Fruit fly (Drosophila melanogaster) whole organism, embryonic: ENCODE data around the gene Tcs3.

Experiments used
- Ada2b ChIP-seq: fragments of 200-800 bp; sonication (Bioruptor generic); IDR thresholded peaks from 2 replicates; pipeline ENCODE4 v1.3.6; 2022; ENCODE audit warnings: missing biosample characterization, missing genetic modification characterization
- Atf3 ChIP-seq: fragments of 200-800 bp; sonication (Bioruptor generic); optimal IDR thresholded peaks from 3 replicates; lab custom pipeline; 2016; ENCODE audit warnings: missing biosample characterization, missing genetic modification characterization
- Atf6 ChIP-seq: fragments of 200-800 bp; sonication (Bioruptor generic); IDR thresholded peaks from 2 replicates; pipeline ENCODE4 v1.3.6; 2022; ENCODE audit warnings: missing biosample characterization, missing genetic modification characterization
- CG10462 ChIP-seq: fragments of 200-800 bp; sonication (Bioruptor generic); optimal IDR thresholded peaks from 2 replicates; lab custom pipeline; 2016; ENCODE audit warnings: missing biosample characterization, missing genetic modification characterization
- CG10654 ChIP-seq: fragments of 200-800 bp; sonication (Bioruptor generic); optimal IDR thresholded peaks from 2 replicates; lab custom pipeline; 2016; ENCODE audit warnings: missing biosample characterization, missing genetic modification characterization
- CG11093 ChIP-seq: fragments of 200-800 bp; sonication (Bioruptor generic); IDR thresholded peaks from 3 replicates; pipeline ENCODE4 v1.3.6; 2022; ENCODE audit warnings: missing biosample characterization, missing genetic modification characterization
- CG13123 ChIP-seq: fragments of 200-800 bp; sonication (Bioruptor generic); optimal IDR thresholded peaks from 2 replicates; lab custom pipeline; 2016; ENCODE audit warnings: missing biosample characterization, missing genetic modification characterization
- CG1603 ChIP-seq: fragments of 200-800 bp; sonication (Bioruptor generic); optimal IDR thresholded peaks from 2 replicates; lab custom pipeline; 2019; ENCODE audit warnings: missing biosample characterization, mild to moderate bottlenecking, missing genetic modification characterization, moderate library complexity
- CG17568 ChIP-seq: fragments of 200-800 bp; sonication (Bioruptor generic); optimal IDR thresholded peaks from 2 replicates; lab custom pipeline; 2018; ENCODE audit warnings: missing biosample characterization, mild to moderate bottlenecking, missing genetic modification characterization, moderate library complexity
- CG3163 ChIP-seq: fragments of 200-800 bp; sonication (Bioruptor generic); optimal IDR thresholded peaks from 3 replicates; lab custom pipeline; 2016; ENCODE audit warnings: missing biosample characterization, missing genetic modification characterization
- CG33557 ChIP-seq: fragments of 200-800 bp; sonication (Bioruptor generic); optimal IDR thresholded peaks from 2 replicates; lab custom pipeline; 2019; ENCODE audit warnings: missing biosample characterization, mild to moderate bottlenecking, missing genetic modification characterization, moderate library complexity
- CG42726 ChIP-seq: fragments of 200-800 bp; sonication (Bioruptor generic); IDR thresholded peaks from 2 replicates; pipeline ENCODE4 v1.3.6; 2022; ENCODE audit warnings: missing biosample characterization, missing genetic modification characterization; ENCODE audit not compliant: partially characterized antibody
- CG4282 ChIP-seq: fragments of 200-800 bp; sonication (Bioruptor generic); optimal IDR thresholded peaks from 2 replicates; lab custom pipeline; 2016; ENCODE audit warnings: missing biosample characterization, missing genetic modification characterization
- CG6689 ChIP-seq: fragments of 200-800 bp; sonication (Bioruptor generic); IDR thresholded peaks from 2 replicates; pipeline ENCODE4 v1.3.6; 2022; ENCODE audit warnings: missing biosample characterization, missing genetic modification characterization
- CG6813 ChIP-seq: fragments of 200-800 bp; sonication (Bioruptor generic); optimal IDR thresholded peaks from 2 replicates; lab custom pipeline; 2017; ENCODE audit warnings: missing biosample characterization, missing genetic modification characterization, mild to moderate bottlenecking, moderate library complexity, missing genetic modification reagents
- CG7963 ChIP-seq: fragments of 200-800 bp; sonication (Bioruptor generic); IDR thresholded peaks from 3 replicates; pipeline ENCODE4 v1.3.6; 2022; ENCODE audit warnings: missing biosample characterization, missing genetic modification characterization; ENCODE audit not compliant: partially characterized antibody
- CG9817 ChIP-seq: fragments of 200-800 bp; sonication (Bioruptor generic); optimal IDR thresholded peaks from 2 replicates; lab custom pipeline; 2018; ENCODE audit warnings: missing biosample characterization, mild to moderate bottlenecking, missing genetic modification characterization, moderate library complexity
- CTCF ChIP-seq: fragments of 200-800 bp; sonication (Bioruptor generic); optimal IDR thresholded peaks from 2 replicates; lab custom pipeline; 2017; ENCODE audit warnings: missing biosample characterization, mild to moderate bottlenecking, missing genetic modification characterization, moderate library complexity
- Dll ChIP-seq: fragments of 200-800 bp; sonication (Bioruptor generic); IDR thresholded peaks from 4 replicates; pipeline ENCODE4 v1.3.6; 2022; ENCODE audit warnings: missing biosample characterization, missing genetic modification characterization; ENCODE audit not compliant: partially characterized antibody
- HLH3B ChIP-seq: fragments of 200-800 bp; sonication (Bioruptor generic); IDR thresholded peaks from 2 replicates; pipeline ENCODE4 v1.3.6; 2022; ENCODE audit warnings: missing biosample characterization, missing genetic modification characterization
- Hr51 ChIP-seq, 2 experiments: fragments of 200-800 bp; sonication (Bioruptor generic); optimal IDR thresholded peaks; 2 replicates in 1 of 2; 3 replicates in 1 of 2; lab custom pipeline; 2016 to 2018; ENCODE audit warnings: missing biosample characterization in 2 of 2, missing genetic modification characterization in 2 of 2, mild to moderate bottlenecking in 1 of 2, moderate library complexity in 1 of 2
- Kr ChIP-seq: fragments of 200-800 bp; sonication (Bioruptor generic); optimal IDR thresholded peaks from 2 replicates; lab custom pipeline; 2017; ENCODE audit warnings: missing biosample characterization, mild to moderate bottlenecking, missing genetic modification characterization
- Rfx ChIP-seq: fragments of 200-800 bp; sonication (Bioruptor generic); IDR thresholded peaks from 2 replicates; pipeline ENCODE4 v1.3.6; 2022; ENCODE audit warnings: missing biosample characterization, missing genetic modification characterization
- Sin3A ChIP-seq: fragments of >200 bp; optimal IDR thresholded peaks from 2 replicates; lab custom pipeline; 2018
- Sox102F ChIP-seq: fragments of 200-800 bp; sonication (Bioruptor generic); optimal IDR thresholded peaks from 2 replicates; lab custom pipeline; 2018; ENCODE audit warnings: missing biosample characterization, mild to moderate bottlenecking, missing genetic modification characterization, moderate library complexity
- Usf ChIP-seq: fragments of 200-800 bp; sonication (Bioruptor generic); optimal IDR thresholded peaks from 2 replicates; lab custom pipeline; 2017; ENCODE audit warnings: missing genotype, missing biosample characterization, missing genetic modification characterization
- ab ChIP-seq: fragments of 200-800 bp; sonication (Bioruptor generic); optimal IDR thresholded peaks from 2 replicates; lab custom pipeline; 2016; ENCODE audit warnings: missing biosample characterization, missing genetic modification characterization
- bcd ChIP-seq: fragments of 200-800 bp; sonication (Bioruptor generic); optimal IDR thresholded peaks from 2 replicates; lab custom pipeline; 2017; ENCODE audit warnings: missing biosample characterization, mild to moderate bottlenecking, missing genetic modification characterization
- chm ChIP-seq: fragments of 200-800 bp; sonication (Bioruptor generic); IDR thresholded peaks from 2 replicates; pipeline ENCODE4 v1.3.6; 2022; ENCODE audit warnings: missing biosample characterization, missing genetic modification characterization
- crp ChIP-seq, 2 experiments: fragments of 200-800 bp; sonication (Bioruptor generic); optimal IDR thresholded peaks; 2 replicates in 1 of 2; 3 replicates in 1 of 2; lab custom pipeline; 2017; ENCODE audit warnings: missing biosample characterization in 2 of 2, missing genetic modification characterization in 2 of 2, mild to moderate bottlenecking in 1 of 2, moderate library complexity in 1 of 2
- dpn ChIP-seq, 2 experiments: fragments of 200-800 bp; sonication (Bioruptor generic); optimal IDR thresholded peaks; 3 replicates each; lab custom pipeline; 2016; ENCODE audit warnings: missing biosample characterization in 2 of 2, missing genetic modification characterization in 2 of 2
- en ChIP-seq: fragments of 200-800 bp; sonication (Bioruptor generic); optimal IDR thresholded peaks from 2 replicates; lab custom pipeline; 2016; ENCODE audit warnings: missing biosample characterization, missing genetic modification characterization
- gt ChIP-seq: fragments of 200-800 bp; sonication (Bioruptor generic); IDR thresholded peaks from 2 replicates; pipeline ENCODE4 v1.3.6; 2022; ENCODE audit warnings: missing biosample characterization, missing genetic modification characterization
- lab ChIP-seq: fragments of 200-800 bp; sonication (Bioruptor generic); optimal IDR thresholded peaks from 3 replicates; lab custom pipeline; 2017; ENCODE audit warnings: missing biosample characterization, missing genetic modification characterization, mild to moderate bottlenecking, moderate library complexity, missing genetic modification reagents
- lov ChIP-seq, 2 experiments: fragments of 200-800 bp in 1 of 2; fragments of >200 bp in 1 of 2; sonication (Bioruptor generic) in 1 of 2; IDR thresholded peaks in 1 of 2; optimal IDR thresholded peaks in 1 of 2; 2 replicates in 1 of 2; 3 replicates in 1 of 2; pipeline versions ENCODE4 v1.3.6 to Lab custom; 2017 to 2022; ENCODE audit warnings: missing biosample characterization in 1 of 2, missing genetic modification characterization in 1 of 2
- mirr ChIP-seq: fragments of 200-800 bp; sonication (Bioruptor generic); optimal IDR thresholded peaks from 3 replicates; lab custom pipeline; 2018; ENCODE audit warnings: missing biosample characterization, mild to moderate bottlenecking, missing genetic modification characterization
- nom ChIP-seq: fragments of 200-800 bp; sonication (Bioruptor generic); optimal IDR thresholded peaks from 2 replicates; lab custom pipeline; 2017; ENCODE audit warnings: missing biosample characterization, missing genetic modification characterization, mild to moderate bottlenecking, moderate library complexity, missing genetic modification reagents
- pfk ChIP-seq: fragments of 200-800 bp; sonication (Bioruptor generic); optimal IDR thresholded peaks from 2 replicates; lab custom pipeline; 2018; ENCODE audit warnings: missing biosample characterization, mild to moderate bottlenecking, missing genetic modification characterization, moderate library complexity
- pita ChIP-seq: fragments of 200-800 bp; sonication (Bioruptor generic); optimal IDR thresholded peaks from 2 replicates; lab custom pipeline; 2017; ENCODE audit warnings: missing biosample characterization, mild to moderate bottlenecking, missing genetic modification characterization
- pros ChIP-seq: fragments of 200-800 bp; sonication (Bioruptor generic); optimal IDR thresholded peaks from 3 replicates; lab custom pipeline; 2019; ENCODE audit warnings: missing biosample characterization, mild to moderate bottlenecking, missing genetic modification characterization, moderate library complexity
- rib ChIP-seq: fragments of 200-800 bp; sonication (Bioruptor generic); IDR thresholded peaks from 2 replicates; pipeline ENCODE4 v1.3.6; 2022; ENCODE audit warnings: missing biosample characterization, missing genetic modification characterization
- run ChIP-seq: fragments of 200-800 bp; sonication (Bioruptor generic); optimal IDR thresholded peaks from 3 replicates; lab custom pipeline; 2018; ENCODE audit warnings: missing biosample characterization, mild to moderate bottlenecking, missing genetic modification characterization
- salm ChIP-seq: fragments of 200-800 bp; sonication (Bioruptor generic); optimal IDR thresholded peaks from 2 replicates; lab custom pipeline; 2018; ENCODE audit warnings: missing biosample characterization, mild to moderate bottlenecking, missing genetic modification characterization
- schlank ChIP-seq: fragments of 200-800 bp; sonication (Bioruptor generic); optimal IDR thresholded peaks from 2 replicates; lab custom pipeline; 2018; ENCODE audit warnings: missing biosample characterization, mild to moderate bottlenecking, missing genetic modification characterization
- sens ChIP-seq: fragments of 200-800 bp; sonication (Bioruptor generic); peaks from one replicate; lab custom pipeline; 2016; ENCODE audit warnings: missing biosample characterization, missing genetic modification characterization
- sim ChIP-seq: fragments of 200-800 bp; sonication (Bioruptor generic); IDR thresholded peaks from 2 replicates; pipeline ENCODE4 v1.3.6; 2022; ENCODE audit warnings: missing biosample characterization, missing genetic modification characterization
- sob ChIP-seq: fragments of 200-800 bp; sonication (Bioruptor generic); IDR thresholded peaks from 2 replicates; pipeline ENCODE4 v1.3.6; 2022; ENCODE audit warnings: missing biosample characterization, missing genetic modification characterization
- tgo ChIP-seq: fragments of 200-800 bp; sonication (Bioruptor generic); IDR thresholded peaks from 3 replicates; pipeline ENCODE4 v1.3.6; 2022; ENCODE audit warnings: missing biosample characterization, missing genetic modification characterization
- unc-4 ChIP-seq: fragments of 200-800 bp; sonication (Bioruptor generic); IDR thresholded peaks from 2 replicates; pipeline ENCODE4 v1.3.6; 2022; ENCODE audit warnings: missing biosample characterization, missing genetic modification characterization; ENCODE audit not compliant: partially characterized antibody
- wek ChIP-seq: fragments of 200-800 bp; sonication (Bioruptor generic); optimal IDR thresholded peaks from 3 replicates; lab custom pipeline; 2018; ENCODE audit warnings: missing biosample characterization, mild to moderate bottlenecking, missing genetic modification characterization, moderate library complexity

The Tcs3 gene

dm6 chr3L:16380770-16381169 lies 29.0 kb downstream of the Tcs3 start (continued):
- TF ChIP-seq Rfx (0 out of 2 replicates have a peak, but pooled peaks have one; percentile 69), bcd (GFP tag; lab: Kevin White, UChicago) (peak; percentile 34), Atf6 (GFP tag; lab: Robert Waterston, UW) (peak; percentile 65; the same call in 1 of the 2 replicates), CTCF (GFP tag; lab: Kevin White, UChicago) (no peak), CG6813 (peak; percentile 31), CG10654 (GFP tag; lab: Kevin White, UChicago) (peak; percentile 30), CG4282 (GFP tag; lab: Kevin White, UChicago) (no peak), gt (GFP tag; lab: Robert Waterston, UW) (no peak), en (peak; percentile 21), mirr (GFP tag; lab: Kevin White, UChicago) (no peak), Usf (GFP tag; lab: Kevin White, UChicago) (peak; percentile 0), CG7963 (GFP tag; lab: Robert Waterston, UW) (no peak), Dll (no peak), CG1603 (tag; lab: Kevin White, UChicago) (peak; percentile 78), Hr51 (GFP tag; optimal IDR thresholded peaks at IDR 0.05; lab: Kevin White, UChicago) (peak; percentile 13 to 71), CG42726 (GFP tag; lab: Robert Waterston, UW) (no peak), Sox102F (GFP tag; lab: Kevin White, UChicago) (no peak), sens (GFP tag; lab: Kevin White, UChicago) (peak; percentile 90), sob (peak; percentile 66), tgo (GFP tag; lab: Robert Waterston, UW) (peak; percentile 58), HLH3B (GFP tag; lab: Robert Waterston, UW) (peak; percentile 60), CG13123 (no peak), Sin3A (lab: Kevin White, UChicago) (no peak), pfk (GFP tag; lab: Kevin White, UChicago) (no peak), rib (GFP tag; lab: Robert Waterston, UW) (0 out of 2 replicates have a peak, but pooled peaks have one; percentile 38), CG9817 (tag; lab: Kevin White, UChicago) (peak; percentile 78), ab (GFP tag; lab: Kevin White, UChicago) (peak; percentile 59), dpn (GFP tag; optimal IDR thresholded peaks at IDR 0.05; lab: Kevin White, UChicago) (peak; percentile 62 to 65), lab (peak; percentile 88), Atf3 (GFP tag; lab: Kevin White, UChicago) (peak; percentile 41), crp (GFP tag; optimal IDR thresholded peaks at IDR 0.05; lab: Kevin White, UChicago) (no peak), CG17568 (GFP tag; lab: Kevin White, UChicago) (peak; percentile 29), Ada2b (0 out of 2 replicates have a peak, but pooled peaks have one; percentile 36), lov (optimal IDR thresholded peaks at IDR 0.05; lab: Kevin White, UChicago) (no peak), lov (GFP tag; IDR thresholded peaks at IDR 0.05; lab: Robert Waterston, UW) (no peak), sim (GFP tag; lab: Robert Waterston, UW) (0 out of 2 replicates have a peak, but pooled peaks have one; percentile 41), CG10462 (GFP tag; lab: Kevin White, UChicago) (peak; percentile 22), CG11093 (peak; percentile 64; the same call in 2 of the 3 replicates), run (tag; lab: Kevin White, UChicago) (peak; percentile 31), wek (GFP tag; lab: Kevin White, UChicago) (no peak), CG6689 (peak; percentile 53; the same call in 1 of the 2 replicates), schlank (tag; lab: Kevin White, UChicago) (peak; percentile 61), chm (GFP tag; lab: Robert Waterston, UW) (peak; percentile 14; the same call in 1 of the 2 replicates), pita (GFP tag; lab: Kevin White, UChicago) (no peak), Kr (GFP tag; lab: Kevin White, UChicago) (no peak), salm (tag; lab: Kevin White, UChicago) (no peak), nom (GFP tag; lab: Kevin White, UChicago) (no peak), CG33557 (GFP tag; lab: Kevin White, UChicago) (peak; percentile 61), unc-4 (GFP tag; lab: Robert Waterston, UW) (no peak), pros (GFP tag; lab: Kevin White, UChicago) (peak; percentile 0), CG3163 (no peak)
